Fruit fly (Drosophila melanogaster): ENCODE data around the gene Ubr3.

DNA sequence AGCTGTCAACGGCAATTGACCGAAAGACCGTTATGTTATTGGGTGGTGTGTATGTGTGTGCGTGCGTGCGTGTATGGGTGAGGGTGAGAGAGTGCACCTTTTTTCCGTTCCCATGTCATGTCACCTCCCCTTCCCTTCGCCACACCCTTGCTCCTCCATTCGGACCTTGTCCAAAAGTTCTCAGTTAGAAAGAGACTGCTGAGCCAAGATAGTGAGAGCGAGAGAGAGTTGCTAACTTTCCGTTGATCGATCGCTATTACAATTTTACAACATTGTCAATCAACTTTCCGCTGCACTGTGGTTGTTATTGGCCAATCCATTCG lies 2.7 kb downstream of the Ubr3 start:
- TF ChIP-seq usp (GFP tag; optimal IDR thresholded peaks at IDR 0.05) (no peak), dsf (GFP tag; optimal IDR thresholded peaks at IDR 0.05; ENCODE audit: borderline replicate concordance) (no peak), Hr78 (GFP tag; optimal IDR thresholded peaks at IDR 0.05) (no peak), psq (GFP tag; optimal IDR thresholded peaks at IDR 0.05) (no peak), dl (GFP tag; optimal IDR thresholded peaks at IDR 0.05; ENCODE audit: insufficient read depth in 1 of 2, partially characterized antibody in 2 of 2) (no peak), Dfd (GFP tag; optimal IDR thresholded peaks at IDR 0.05) (no peak), rgr (GFP tag; optimal IDR thresholded peaks at IDR 0.05) (no peak), sv (GFP tag; optimal IDR thresholded peaks at IDR 0.05) (no peak), br (GFP tag; optimal IDR thresholded peaks at IDR 0.05) (no peak), Dif (GFP tag; optimal IDR thresholded peaks at IDR 0.05; ENCODE audit: partially characterized antibody) (no peak), ey (GFP tag; optimal IDR thresholded peaks at IDR 0.05) (no peak), Myc (optimal IDR thresholded peaks at IDR 0.05) (no peak)

Measured in whole organism, wandering third instar larva.